Fruit fly (Drosophila melanogaster) whole organism, adult: ENCODE results near the gene CG46313.

Experiments used
- CG11617 ChIP-seq: fragments of 200-800 bp; sonication (Bioruptor generic); optimal IDR thresholded peaks from 2 replicates; lab custom pipeline; 2017; ENCODE audit warnings: mild to moderate bottlenecking, missing biosample characterization, missing genetic modification reagents, missing genetic modification characterization
- CG12768 ChIP-seq: fragments of 200-800 bp; sonication (Bioruptor generic); optimal IDR thresholded peaks from 2 replicates; lab custom pipeline; 2017; ENCODE audit warnings: missing biosample characterization, missing genetic modification characterization, mild to moderate bottlenecking, moderate library complexity, missing genetic modification reagents
- CG14711 ChIP-seq: fragments of 200-800 bp; sonication (Bioruptor generic); optimal IDR thresholded peaks from 2 replicates; lab custom pipeline; 2018; ENCODE audit warnings: missing biosample characterization, mild to moderate bottlenecking, missing genetic modification characterization, moderate library complexity
- CG1620 ChIP-seq: fragments of 200-800 bp; sonication (Bioruptor generic); optimal IDR thresholded peaks from 2 replicates; lab custom pipeline; 2016; ENCODE audit warnings: missing biosample characterization, missing genetic modification characterization
- CG33017 ChIP-seq: fragments of 200-800 bp; sonication (Bioruptor generic); optimal IDR thresholded peaks from 2 replicates; lab custom pipeline; 2018; ENCODE audit warnings: missing biosample characterization, mild to moderate bottlenecking, missing genetic modification characterization, moderate library complexity
- CG5204 ChIP-seq: fragments of 200-800 bp; sonication (Bioruptor generic); optimal IDR thresholded peaks from 2 replicates; lab custom pipeline; 2016; ENCODE audit warnings: missing biosample characterization, missing genetic modification characterization
- CG7045 ChIP-seq: fragments of 200-800 bp; sonication (Bioruptor generic); optimal IDR thresholded peaks from 2 replicates; lab custom pipeline; 2017; ENCODE audit warnings: missing biosample characterization, mild to moderate bottlenecking, missing genetic modification characterization
- CG7101 ChIP-seq: fragments of 200-800 bp; sonication (Bioruptor generic); optimal IDR thresholded peaks from 2 replicates; lab custom pipeline; 2018; ENCODE audit warnings: missing biosample characterization, mild to moderate bottlenecking, missing genetic modification characterization, moderate library complexity
- Clk ChIP-seq: fragments of 200-800 bp; sonication (Bioruptor generic); optimal IDR thresholded peaks from 2 replicates; lab custom pipeline; 2017; ENCODE audit warnings: missing biosample characterization, missing genetic modification characterization
- Crg-1 ChIP-seq: fragments of 200-800 bp; sonication (Bioruptor generic); optimal IDR thresholded peaks from 2 replicates; lab custom pipeline; 2016; ENCODE audit warnings: missing biosample characterization, missing genetic modification characterization
- Hr96 ChIP-seq: fragments of 200-800 bp; sonication (Bioruptor generic); optimal IDR thresholded peaks from 2 replicates; lab custom pipeline; 2016; ENCODE audit warnings: missing biosample characterization, missing genetic modification characterization
- Mnt ChIP-seq: fragments of 200-800 bp; sonication (Bioruptor generic); optimal IDR thresholded peaks from 2 replicates; lab custom pipeline; 2016; ENCODE audit warnings: missing biosample characterization, mild to moderate bottlenecking, missing genetic modification characterization
- bab1 ChIP-seq: fragments of 200-800 bp; sonication (Bioruptor generic); optimal IDR thresholded peaks from 3 replicates; lab custom pipeline; 2019; ENCODE audit warnings: missing biosample characterization, mild to moderate bottlenecking, missing genetic modification characterization, moderate library complexity
- cic ChIP-seq: fragments of 200-800 bp; sonication (Bioruptor generic); optimal IDR thresholded peaks from 2 replicates; lab custom pipeline; 2017; ENCODE audit warnings: missing biosample characterization, mild to moderate bottlenecking, missing genetic modification characterization, moderate library complexity
- cnc ChIP-seq, 2 experiments: fragments of >200 bp; optimal IDR thresholded peaks; 2 replicates each; lab custom pipeline; 2017
- kay ChIP-seq: fragments of 200-800 bp; sonication (Bioruptor generic); peaks from one replicate; lab custom pipeline; 2016; ENCODE audit warnings: missing biosample characterization, missing genetic modification characterization, borderline replicate concordance
- ovo ChIP-seq: fragments of 200-800 bp; sonication (Bioruptor generic); optimal IDR thresholded peaks from 2 replicates; lab custom pipeline; 2016; ENCODE audit warnings: missing biosample characterization, missing genetic modification characterization
- pad ChIP-seq: fragments of 200-800 bp; sonication (Bioruptor generic); optimal IDR thresholded peaks from 3 replicates; lab custom pipeline; 2017; ENCODE audit warnings: missing biosample characterization, missing genetic modification characterization, mild to moderate bottlenecking, moderate library complexity, missing genetic modification reagents
- tj ChIP-seq: fragments of 200-800 bp; sonication (Bioruptor generic); optimal IDR thresholded peaks from 3 replicates; lab custom pipeline; 2017; ENCODE audit warnings: missing biosample characterization, mild to moderate bottlenecking, missing genetic modification characterization, moderate library complexity
- toe ChIP-seq: fragments of 200-800 bp; sonication (Bioruptor generic); optimal IDR thresholded peaks from 2 replicates; lab custom pipeline; 2016; ENCODE audit warnings: missing biosample characterization, missing genetic modification characterization

The CG46313 gene

dm6 chr3R:26978241-26978640 lies at the start of gene CG46313, which contains the start of gene CG14253:
Gene CG46313, plus strand, starts transcription at chr3R:26978541.
Gene CG14253, plus strand, starts transcription at chr3R:26978541.
- TF ChIP-seq CG1620 (GFP tag; lab: Kevin White, UChicago) (no peak), ovo (GFP tag; lab: Kevin White, UChicago) (no peak), CG14711 (no peak), Mnt (no peak), kay (GFP tag; lab: Kevin White, UChicago) (no peak), CG11617 (no peak), bab1 (GFP tag; lab: Kevin White, UChicago) (no peak), pad (GFP tag; lab: Kevin White, UChicago) (no peak), Crg-1 (GFP tag; lab: Kevin White, UChicago) (no peak), CG33017 (tag; lab: Kevin White, UChicago) (no peak), CG7101 (tag; lab: Kevin White, UChicago) (no peak), toe (GFP tag; lab: Kevin White, UChicago) (no peak), Hr96 (GFP tag; lab: Kevin White, UChicago) (no peak), CG5204 (no peak), tj (GFP tag; lab: Kevin White, UChicago) (no peak), CG12768 (GFP tag; lab: Kevin White, UChicago) (no peak), Clk (no peak)

dm6 chr3R:26933885-26934284 lies 44.5 kb upstream of the CG46313 start:
- TF ChIP-seq CG12768 (GFP tag; lab: Kevin White, UChicago) (no peak), cic (GFP tag; lab: Kevin White, UChicago) (no peak), Clk (no peak), Mnt (no peak), CG5204 (no peak), CG33017 (tag; lab: Kevin White, UChicago) (no peak), bab1 (GFP tag; lab: Kevin White, UChicago) (no peak), ovo (GFP tag; lab: Kevin White, UChicago) (no peak), CG14711 (no peak), cnc (optimal IDR thresholded peaks at IDR 0.05; lab: Kevin White, UChicago) (no peak), tj (GFP tag; lab: Kevin White, UChicago) (no peak), Hr96 (GFP tag; lab: Kevin White, UChicago) (no peak), CG1620 (GFP tag; lab: Kevin White, UChicago) (no peak), kay (GFP tag; lab: Kevin White, UChicago) (no peak)

- no peak for TF ChIP-seq Clk
- no peak for TF ChIP-seq ovo (GFP tag; lab: Kevin White, UChicago)
- TF ChIP-seq CG12768 (GFP tag; lab: Kevin White, UChicago): no peak
- no peak for TF ChIP-seq CG1620 (GFP tag; lab: Kevin White, UChicago)
- no peak for TF ChIP-seq kay (GFP tag; lab: Kevin White, UChicago)
- no peak for TF ChIP-seq Hr96 (GFP tag; lab: Kevin White, UChicago)
- no peak for TF ChIP-seq CG14711
- TF ChIP-seq toe (GFP tag; lab: Kevin White, UChicago): no peak
- no peak for TF ChIP-seq CG33017 (tag; lab: Kevin White, UChicago)
- no peak for TF ChIP-seq cic (GFP tag; lab: Kevin White, UChicago)
- no peak for TF ChIP-seq bab1 (GFP tag; lab: Kevin White, UChicago)
- TF ChIP-seq CG5204: no peak
- no peak for TF ChIP-seq Crg-1 (GFP tag; lab: Kevin White, UChicago)
- TF ChIP-seq Mnt: no peak
- no peak for TF ChIP-seq CG11617
- TF ChIP-seq CG7101 (tag; lab: Kevin White, UChicago): no peak
Observed at dm6 chr3R:26934523-26934922, 43.8 kb upstream of the CG46313 start.

dm6 chr3R:26935400-26935799 lies 42.9 kb upstream of the CG46313 start:
- TF ChIP-seq CG12768 (GFP tag; lab: Kevin White, UChicago) (no peak), toe (GFP tag; lab: Kevin White, UChicago) (no peak), CG14711 (no peak), CG11617 (no peak), CG7101 (tag; lab: Kevin White, UChicago) (no peak), Mnt (no peak), Hr96 (GFP tag; lab: Kevin White, UChicago) (no peak), cnc (optimal IDR thresholded peaks at IDR 0.05; lab: Kevin White, UChicago) (no peak), CG5204 (no peak)

dm6 chr3R:26936501-26936900 lies 41.8 kb upstream of the CG46313 start:
- TF ChIP-seq kay (GFP tag; lab: Kevin White, UChicago): no peak
- TF ChIP-seq CG14711: no peak
- no peak for TF ChIP-seq CG12768 (GFP tag; lab: Kevin White, UChicago)
- TF ChIP-seq cnc (optimal IDR thresholded peaks at IDR 0.05; lab: Kevin White, UChicago): no peak
- no peak for TF ChIP-seq Mnt
- TF ChIP-seq Clk: no peak
- no peak for TF ChIP-seq cic (GFP tag; lab: Kevin White, UChicago)
- TF ChIP-seq ovo (GFP tag; lab: Kevin White, UChicago): no peak
- no peak for TF ChIP-seq CG5204
- no peak for TF ChIP-seq CG11617
- TF ChIP-seq bab1 (GFP tag; lab: Kevin White, UChicago): no peak
- no peak for TF ChIP-seq tj (GFP tag; lab: Kevin White, UChicago)
- TF ChIP-seq pad (GFP tag; lab: Kevin White, UChicago): no peak
- no peak for TF ChIP-seq CG7101 (tag; lab: Kevin White, UChicago)
- no peak for TF ChIP-seq Hr96 (GFP tag; lab: Kevin White, UChicago)
- TF ChIP-seq CG33017 (tag; lab: Kevin White, UChicago): no peak
- no peak for TF ChIP-seq CG7045
- TF ChIP-seq toe (GFP tag; lab: Kevin White, UChicago): no peak
- no peak for TF ChIP-seq CG1620 (GFP tag; lab: Kevin White, UChicago)

dm6 chr3R:26937423-26937822 lies 40.9 kb upstream of the CG46313 start:
- TF ChIP-seq CG1620 (GFP tag; lab: Kevin White, UChicago): no peak
- TF ChIP-seq Clk: no peak
- no peak for TF ChIP-seq CG7045
- no peak for TF ChIP-seq cnc (optimal IDR thresholded peaks at IDR 0.05; lab: Kevin White, UChicago)
- no peak for TF ChIP-seq toe (GFP tag; lab: Kevin White, UChicago)
- peak; percentile 40 for TF ChIP-seq CG5204
- TF ChIP-seq Hr96 (GFP tag; lab: Kevin White, UChicago): no peak
